Worm (Caenorhabditis elegans) whole organism, L4 larva: ENCODE data around the gene W02D7.11.
A peak's percentile ranks its signal among the peaks of the same experiment; 100 is the strongest.
"Not testable (repeated sequence)": the region's sequence is repeated elsewhere in the genome, so short reads cannot be mapped to it uniquely, and the experiment has no call there.

Source experiments
- F44E2.7 ChIP-seq: fragments of 200-800 bp; sonication (Bioruptor generic); IDR thresholded peaks from 2 replicates; pipeline ENCODE4 v2.1.2; 2022; ENCODE audit warnings: missing genetic modification characterization, missing compliant biosample characterization
- R02D3.7 ChIP-seq: fragments of 150-350 bp; sonication (generic microtip); optimal IDR thresholded peaks from 3 replicates; lab custom pipeline; 2014; ENCODE audit warnings: missing biosample characterization, missing genetic modification characterization
- T20F7.1 ChIP-seq: fragments of 200-800 bp; sonication (Bioruptor generic); optimal IDR thresholded peaks from 2 replicates; lab custom pipeline; 2018; ENCODE audit warnings: mild to moderate bottlenecking, missing genetic modification characterization, missing compliant biosample characterization
- Y5F2A.4 ChIP-seq: fragments of 200-800 bp; sonication (Bioruptor generic); optimal IDR thresholded peaks from 2 replicates; lab custom pipeline; 2018; ENCODE audit warnings: mild to moderate bottlenecking, missing genetic modification characterization, missing compliant biosample characterization
- ZK337.2 ChIP-seq: fragments of 200-800 bp; sonication (Bioruptor generic); IDR thresholded peaks from 2 replicates; pipeline ENCODE4 v1.3.6; 2022; ENCODE audit warnings: missing genetic modification reagents, missing genetic modification characterization, missing compliant biosample characterization
- ctbp-1 ChIP-seq: fragments of 200-800 bp; sonication (Bioruptor generic); IDR thresholded peaks from 2 replicates; pipeline ENCODE4 v1.3.6; 2022; ENCODE audit warnings: missing genetic modification reagents, missing genetic modification characterization, missing compliant biosample characterization
- fkh-10 ChIP-seq: fragments of 150-350 bp; optimal IDR thresholded peaks from 2 replicates; lab custom pipeline; 2014; ENCODE audit warnings: missing biosample characterization, missing genetic modification reagents, missing genetic modification characterization
- fos-1 ChIP-seq: fragments of 150-350 bp; optimal IDR thresholded peaks from 2 replicates; lab custom pipeline; 2014; ENCODE audit warnings: missing biosample characterization, missing genetic modification characterization
- lin-29 ChIP-seq: fragments of 200-800 bp; sonication (Bioruptor generic); IDR thresholded peaks from 2 replicates; pipeline ENCODE4 v1.3.6; 2022; ENCODE audit warnings: missing genetic modification reagents, missing genetic modification characterization, missing compliant biosample characterization
- lin-39 ChIP-seq: fragments of 150-350 bp; optimal IDR thresholded peaks from 2 replicates; lab custom pipeline; 2014; ENCODE audit warnings: missing biosample characterization, missing genetic modification reagents, missing genetic modification characterization
- lsy-2 ChIP-seq, 2 experiments: fragments of 150-350 bp in 1 of 2; sonication (generic microtip) in 1 of 2; optimal IDR thresholded peaks; 2 replicates each; lab custom pipeline; 2014 to 2017; ENCODE audit warnings: missing biosample characterization in 2 of 2, missing genetic modification characterization in 2 of 2
- mdt-29 ChIP-seq: fragments of 200-800 bp; sonication (Bioruptor generic); IDR thresholded peaks from 2 replicates; pipeline ENCODE4 v1.3.6; 2022; ENCODE audit warnings: missing genetic modification reagents, missing genetic modification characterization, missing compliant biosample characterization
- nhr-25 ChIP-seq: sonication (generic microtip); optimal IDR thresholded peaks from 2 replicates; lab custom pipeline; 2017; ENCODE audit warnings: missing genetic modification characterization, mild to moderate bottlenecking, missing compliant biosample characterization, antibody characterized with exemption, moderate library complexity, borderline replicate concordance; ENCODE audit not compliant: insufficient read depth
- nhr-77 ChIP-seq: fragments of 150-350 bp; optimal IDR thresholded peaks from 2 replicates; lab custom pipeline; 2014; ENCODE audit warnings: missing biosample characterization, missing genetic modification characterization

- not testable (repeated sequence) for TF ChIP-seq nhr-77 (tag; lab: Kevin White, UChicago); ctbp-1 (GFP tag; lab: Robert Waterston, UW); lsy-2 (tag; optimal IDR thresholded peaks at IDR 0.05; lab: Kevin White, UChicago); ZK337.2 (GFP tag; lab: Robert Waterston, UW); nhr-25 (tag; lab: Kevin White, UChicago); mdt-29 (GFP tag; lab: Robert Waterston, UW); lin-29 (GFP tag; lab: Robert Waterston, UW); fos-1 (tag; lab: Kevin White, UChicago); Y5F2A.4; fkh-10; T20F7.1 (GFP tag; lab: Kevin White, UChicago); lin-39 (tag; lab: Kevin White, UChicago); R02D3.7 (tag; lab: Kevin White, UChicago)
- TF ChIP-seq F44E2.7 (GFP tag; lab: Robert Waterston, UW) = 0 out of 2 replicates have a peak, but pooled peaks have one; percentile 38
Observed at ce11 chrV:8329390-8329789, 25.1 kb upstream of the W02D7.11 start.
